Worm (Caenorhabditis elegans) whole organism, young adult: Measurements from ENCODE around the gene R02F11.12.

Source experiments
- B0019.2 ChIP-seq: fragments of 200-800 bp; sonication (Bioruptor generic); conservative IDR thresholded peaks from 2 replicates; pipeline ENCODE4 v1.3.6; 2022; ENCODE audit warnings: missing genetic modification reagents, missing genetic modification characterization, missing compliant biosample characterization
- B0035.1 ChIP-seq: sonication (generic microtip); optimal IDR thresholded peaks from 2 replicates; lab custom pipeline; 2016; ENCODE audit warnings: missing genetic modification characterization, mild to moderate bottlenecking, missing compliant biosample characterization, missing genotype, missing genetic modification reagents
- D2030.7 ChIP-seq: fragments of 200-800 bp; sonication (Bioruptor generic); IDR thresholded peaks from 2 replicates; pipeline ENCODE4 v1.3.6; 2022; ENCODE audit warnings: missing genetic modification reagents, missing genetic modification characterization, missing compliant biosample characterization
- F39B2.1 ChIP-seq: fragments of 200-800 bp; sonication (Bioruptor generic); IDR thresholded peaks from 2 replicates; pipeline ENCODE4 v1.3.6; 2022; ENCODE audit warnings: missing genetic modification reagents, missing genetic modification characterization, missing compliant biosample characterization
- F52B5.7 ChIP-seq: sonication (generic microtip); optimal IDR thresholded peaks from 2 replicates; lab custom pipeline; 2016; ENCODE audit warnings: mild to moderate bottlenecking, missing genetic modification characterization, missing compliant biosample characterization
- F57C9.4 ChIP-seq: sonication (generic microtip); optimal IDR thresholded peaks from 2 replicates; lab custom pipeline; 2017; ENCODE audit warnings: mild to moderate bottlenecking, missing genetic modification characterization, missing compliant biosample characterization
- K12H6.12 ChIP-seq: fragments of 200-800 bp; sonication (Bioruptor generic); optimal IDR thresholded peaks from 2 replicates; lab custom pipeline; 2018; ENCODE audit warnings: mild to moderate bottlenecking, missing genetic modification characterization, missing compliant biosample characterization
- T26A5.8 ChIP-seq: sonication (generic microtip); optimal IDR thresholded peaks from 2 replicates; lab custom pipeline; 2016; ENCODE audit warnings: missing genetic modification characterization, missing compliant biosample characterization
- Y53G8AR.9 ChIP-seq: fragments of 200-800 bp; sonication (Bioruptor generic); conservative IDR thresholded peaks from 2 replicates; pipeline ENCODE4 v1.3.6; 2022; ENCODE audit warnings: missing genetic modification reagents, missing genetic modification characterization, missing compliant biosample characterization
- Y95B8A.8 ChIP-seq: fragments of 200-800 bp; sonication (Bioruptor generic); IDR thresholded peaks from 2 replicates; pipeline ENCODE4 v1.3.6; 2022; ENCODE audit warnings: missing genetic modification reagents, missing genetic modification characterization, missing compliant biosample characterization
- attf-5 ChIP-seq: fragments of 200-800 bp; sonication (Bioruptor generic); optimal IDR thresholded peaks from 2 replicates; lab custom pipeline; 2018; ENCODE audit warnings: mild to moderate bottlenecking, missing genetic modification characterization, missing compliant biosample characterization
- cebp-1 ChIP-seq, 2 experiments: fragments of 200-800 bp in 1 of 2; sonication (Bioruptor generic) in 1 of 2; sonication (generic microtip) in 1 of 2; IDR thresholded peaks in 1 of 2; optimal IDR thresholded peaks in 1 of 2; 2 replicates each; pipeline versions ENCODE4 v1.3.6 to Lab custom; 2017 to 2022; ENCODE audit warnings: missing compliant biosample characterization in 2 of 2, missing genetic modification characterization in 2 of 2, mild to moderate bottlenecking in 1 of 2, missing genetic modification reagents in 1 of 2, moderate library complexity in 1 of 2
- cebp-2 ChIP-seq: fragments of 200-800 bp; sonication (Bioruptor generic); IDR thresholded peaks from 2 replicates; pipeline ENCODE4 v1.3.6; 2022; ENCODE audit warnings: missing genetic modification characterization, missing compliant biosample characterization
- ceh-27 ChIP-seq: fragments of 200-800 bp; sonication (Bioruptor generic); optimal IDR thresholded peaks from 2 replicates; lab custom pipeline; 2018; ENCODE audit warnings: mild to moderate bottlenecking, missing genetic modification characterization, moderate library complexity, missing compliant biosample characterization
- dpl-1 ChIP-seq: fragments of 150-350 bp; optimal IDR thresholded peaks from 2 replicates; lab custom pipeline; 2014; ENCODE audit warnings: missing biosample characterization, missing genetic modification reagents, missing genetic modification characterization
- egrh-3 ChIP-seq: fragments of 200-800 bp; sonication (Bioruptor generic); IDR thresholded peaks from 2 replicates; pipeline ENCODE4 v1.3.6; 2022; ENCODE audit warnings: missing genetic modification reagents, missing genetic modification characterization, missing compliant biosample characterization
- gei-17 ChIP-seq: fragments of 200-800 bp; sonication (Bioruptor generic); optimal IDR thresholded peaks from 2 replicates; lab custom pipeline; 2018; ENCODE audit warnings: mild to moderate bottlenecking, missing genetic modification characterization, missing compliant biosample characterization
- hmg-1.2 ChIP-seq: fragments of 200-800 bp; sonication (Bioruptor generic); IDR thresholded peaks from 2 replicates; pipeline ENCODE4 v1.3.6; 2022; ENCODE audit warnings: missing genetic modification reagents, missing genetic modification characterization, missing compliant biosample characterization
- hrde-1 ChIP-seq: sonication (generic microtip); optimal IDR thresholded peaks from 2 replicates; lab custom pipeline; 2016; ENCODE audit warnings: missing genetic modification characterization, mild to moderate bottlenecking, missing compliant biosample characterization, moderate library complexity, missing genotype, missing genetic modification reagents, borderline replicate concordance
- hsf-1 ChIP-seq: fragments of 200-800 bp; sonication (Bioruptor generic); IDR thresholded peaks from 2 replicates; pipeline ENCODE4 v1.3.6; 2022; ENCODE audit warnings: missing genetic modification reagents, missing genetic modification characterization, missing compliant biosample characterization
- lag-1 ChIP-seq: fragments of 200-800 bp; sonication (Bioruptor generic); IDR thresholded peaks from 2 replicates; pipeline ENCODE4 v1.3.6; 2022; ENCODE audit warnings: missing genetic modification reagents, missing genetic modification characterization, missing compliant biosample characterization
- lin-35 ChIP-seq, 3 experiments: fragments of 150-350 bp in 2 of 3; sonication (generic microtip) in 1 of 3; optimal IDR thresholded peaks; 2 replicates each; lab custom pipeline; 2014 to 2018; ENCODE audit warnings: missing biosample characterization in 3 of 3, missing genetic modification characterization in 3 of 3, missing genetic modification reagents in 3 of 3
- lir-1 ChIP-seq: fragments of 200-800 bp; sonication (Bioruptor generic); conservative IDR thresholded peaks from 2 replicates; pipeline ENCODE4 v1.3.6; 2022; ENCODE audit warnings: missing genetic modification reagents, missing genetic modification characterization, missing compliant biosample characterization
- madf-10 ChIP-seq: sonication (generic microtip); optimal IDR thresholded peaks from 2 replicates; lab custom pipeline; 2016; ENCODE audit warnings: mild to moderate bottlenecking, missing genetic modification characterization, missing compliant biosample characterization
- madf-6 ChIP-seq: fragments of 200-800 bp; sonication (Bioruptor generic); IDR thresholded peaks from 2 replicates; pipeline ENCODE4 v1.3.6; 2022; ENCODE audit warnings: missing genetic modification reagents, missing genetic modification characterization, missing compliant biosample characterization
- madf-8 ChIP-seq: fragments of 200-800 bp; sonication (Bioruptor generic); conservative IDR thresholded peaks from 2 replicates; pipeline ENCODE4 v1.3.6; 2022; ENCODE audit warnings: missing genetic modification reagents, missing genetic modification characterization, missing compliant biosample characterization
- mcd-1 ChIP-seq: fragments of 200-800 bp; sonication (Bioruptor generic); IDR thresholded peaks from 2 replicates; pipeline ENCODE4 v1.3.6; 2022; ENCODE audit warnings: missing genetic modification reagents, missing genetic modification characterization, missing compliant biosample characterization
- mel-28 ChIP-seq: sonication (generic microtip); optimal IDR thresholded peaks from 2 replicates; lab custom pipeline; 2016; ENCODE audit warnings: borderline replicate concordance, mild to moderate bottlenecking, missing genetic modification characterization, missing compliant biosample characterization
- nfyb-1 ChIP-seq: fragments of 200-800 bp; sonication (Bioruptor generic); IDR thresholded peaks from 2 replicates; pipeline ENCODE4 v1.3.6; 2022; ENCODE audit warnings: missing genetic modification reagents, missing genetic modification characterization, missing compliant biosample characterization
- rec-8 ChIP-seq, 2 experiments: sonication (generic microtip); optimal IDR thresholded peaks; 2 replicates each; lab custom pipeline; 2016; ENCODE audit warnings: mild to moderate bottlenecking in 2 of 2, missing genetic modification characterization in 2 of 2, missing genetic modification reagents in 2 of 2, missing genotype in 2 of 2, missing biosample characterization in 1 of 2, missing compliant biosample characterization in 1 of 2, moderate library complexity in 1 of 2
- snpc-4 ChIP-seq, 5 experiments: fragments of 150-350 bp in 1 of 5; sonication (generic microtip) in 4 of 5; optimal IDR thresholded peaks; 2 replicates each; lab custom pipeline; 2014 to 2018; ENCODE audit warnings: missing genetic modification characterization in 5 of 5, missing biosample characterization in 3 of 5, antibody characterized with exemption in 2 of 5, mild to moderate bottlenecking in 2 of 5, missing compliant biosample characterization in 2 of 5, missing genotype in 2 of 5, moderate library complexity in 2 of 5, missing genetic modification reagents in 1 of 5
- tbp1 ChIP-seq: fragments of 200-800 bp; sonication (Bioruptor generic); optimal IDR thresholded peaks from 2 replicates; lab custom pipeline; 2018; ENCODE audit warnings: mild to moderate bottlenecking, missing genetic modification characterization, missing compliant biosample characterization
- zfh-2 ChIP-seq: fragments of 200-800 bp; sonication (Bioruptor generic); conservative IDR thresholded peaks from 2 replicates; pipeline ENCODE4 v1.3.6; 2022; ENCODE audit warnings: missing genetic modification reagents, missing genetic modification characterization, missing compliant biosample characterization
- ztf-22 ChIP-seq: fragments of 200-800 bp; sonication (Bioruptor generic); optimal IDR thresholded peaks from 2 replicates; lab custom pipeline; 2018; ENCODE audit warnings: mild to moderate bottlenecking, missing genetic modification characterization, moderate library complexity, missing compliant biosample characterization
- ztf-25 ChIP-seq: fragments of 200-800 bp; sonication (Bioruptor generic); IDR thresholded peaks from 2 replicates; pipeline ENCODE4 v1.3.6; 2022; ENCODE audit warnings: missing genetic modification reagents, missing genetic modification characterization, missing compliant biosample characterization
- ztf-6 ChIP-seq: fragments of 200-800 bp; sonication (Bioruptor generic); IDR thresholded peaks from 2 replicates; pipeline ENCODE4 v1.3.6; 2022; ENCODE audit warnings: missing genetic modification reagents, missing genetic modification characterization, missing compliant biosample characterization

R02F11.12 gene

DNA sequence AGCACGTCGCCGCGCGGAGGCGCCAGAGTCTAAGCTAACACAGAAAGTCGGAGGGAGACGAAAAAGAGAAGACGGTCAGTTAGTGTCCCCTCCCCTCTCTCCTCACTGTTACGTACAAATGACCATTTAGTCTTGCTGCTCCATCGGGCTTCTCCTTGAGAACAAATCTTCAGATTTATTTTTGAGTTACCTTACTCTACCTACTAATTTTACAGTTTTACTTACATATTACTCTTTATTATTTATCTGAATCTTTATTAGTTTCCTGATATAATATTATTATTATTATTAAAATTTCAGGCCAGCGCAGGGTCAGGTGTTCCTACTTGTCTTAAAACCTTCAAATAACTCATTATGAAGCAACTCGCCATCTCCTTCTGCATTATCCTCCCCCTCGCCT is 10.3 kb downstream of the R02F11.12 start, which contains the start of gene R02F11.1:
Gene R02F11.1 (plus strand): TSS at position 301 of the 400 bp plus-strand sequence.
- TF ChIP-seq nfyb-1 (GFP tag; lab: Robert Waterston, UW): no peak
- TF ChIP-seq K12H6.12: no peak
- no peak for TF ChIP-seq cebp-2 (GFP tag; lab: Robert Waterston, UW)
- no peak for TF ChIP-seq hrde-1
- no peak for TF ChIP-seq lag-1
- TF ChIP-seq hsf-1 (GFP tag; lab: Robert Waterston, UW): 0 out of 2 replicates have a peak, but pooled peaks have one; percentile 22
- TF ChIP-seq, all 124 proteins: peak for 1

DNA sequence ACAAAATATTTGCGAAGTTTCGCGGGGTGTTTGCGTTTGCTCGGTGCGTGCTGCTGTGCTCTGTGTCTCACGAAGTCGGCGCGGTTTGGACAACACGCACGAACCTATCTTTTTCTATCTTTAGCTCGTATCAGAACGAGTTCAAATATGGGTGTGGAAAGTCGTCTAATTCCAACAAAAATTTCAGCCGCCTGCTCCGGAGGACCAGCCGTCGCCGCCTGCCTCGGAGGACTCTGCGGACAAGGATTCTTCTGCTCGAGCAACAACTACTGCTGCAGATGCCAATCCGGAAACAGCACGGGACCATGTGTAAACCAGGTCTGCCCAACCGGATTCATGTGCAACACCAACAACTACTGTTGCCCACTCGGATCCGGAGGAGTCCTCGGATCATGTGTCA is 11.5 kb downstream of the R02F11.12 start:
- TF ChIP-seq D2030.7 (GFP tag; lab: Robert Waterston, UW) (no peak), ztf-22 (no peak), zfh-2 (GFP tag; lab: Robert Waterston, UW) (peak; percentile 71), ztf-25 (GFP tag; lab: Robert Waterston, UW) (0 out of 2 replicates have a peak, but pooled peaks have one; percentile 10), Y95B8A.8 (GFP tag; lab: Robert Waterston, UW) (no peak)

DNA sequence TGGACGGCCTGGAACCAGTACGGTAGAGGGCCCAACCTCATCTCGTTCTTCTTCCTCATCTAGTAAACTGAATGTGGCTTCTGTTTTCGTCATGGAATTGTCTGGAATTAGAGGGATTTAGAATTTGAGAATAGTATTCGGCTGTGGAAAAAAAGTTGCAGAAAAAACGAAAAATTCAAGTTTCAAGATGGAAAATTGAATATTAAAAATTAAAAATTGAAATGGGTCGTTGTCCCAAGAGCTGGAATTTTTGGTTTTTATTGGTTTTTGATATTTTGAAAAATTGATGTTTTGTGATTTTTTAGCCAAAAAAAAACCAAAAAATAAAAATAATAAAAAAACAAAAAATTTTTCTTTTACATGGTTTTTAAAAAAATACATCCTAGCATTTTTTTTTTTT is 15.4 kb downstream of the R02F11.12 start, which contains the start of gene R02F11.3:
Gene R02F11.3 (minus strand): TSS at position 101 of the 400 bp plus-strand sequence.
- TF ChIP-seq B0035.1 (no peak), ztf-25 (GFP tag; lab: Robert Waterston, UW) (no peak), madf-10 (tag; lab: Kevin White, UChicago) (no peak), mel-28 (tag; lab: Kevin White, UChicago) (no peak), T26A5.8 (tag; lab: Kevin White, UChicago) (no peak), B0019.2 (no peak), F39B2.1 (GFP tag; lab: Robert Waterston, UW) (no peak), lir-1 (no peak), ztf-6 (no peak), D2030.7 (GFP tag; lab: Robert Waterston, UW) (no peak), zfh-2 (GFP tag; lab: Robert Waterston, UW) (no peak), rec-8 (tag; optimal IDR thresholded peaks at IDR 0.05; lab: Kevin White, UChicago) (no peak), Y53G8AR.9 (GFP tag; lab: Robert Waterston, UW) (no peak), hmg-1.2 (no peak)

DNA sequence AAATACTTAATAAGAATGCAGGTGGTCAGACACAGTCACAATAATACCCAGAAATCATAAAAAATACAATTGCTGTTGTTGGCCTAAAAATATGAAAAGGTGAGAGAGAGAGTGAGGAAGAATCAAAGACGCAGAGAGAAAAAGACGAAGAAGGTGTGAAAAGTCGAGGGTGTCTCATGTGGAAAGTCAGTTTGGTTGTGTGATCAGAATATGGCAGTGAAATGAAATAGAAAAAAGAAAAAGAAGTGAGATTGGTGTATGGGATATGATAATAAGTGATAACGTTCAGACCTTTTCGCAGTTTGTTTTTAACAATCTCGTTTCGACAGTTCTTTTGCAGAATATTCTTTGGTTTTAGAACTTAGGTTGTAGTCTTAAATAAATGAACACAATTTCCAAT is 16.4 kb downstream of the R02F11.12 start:
- TF ChIP-seq hmg-1.2 (peak; percentile 28; the same call in 1 of the 2 replicates), tbp1 (no peak)

DNA sequence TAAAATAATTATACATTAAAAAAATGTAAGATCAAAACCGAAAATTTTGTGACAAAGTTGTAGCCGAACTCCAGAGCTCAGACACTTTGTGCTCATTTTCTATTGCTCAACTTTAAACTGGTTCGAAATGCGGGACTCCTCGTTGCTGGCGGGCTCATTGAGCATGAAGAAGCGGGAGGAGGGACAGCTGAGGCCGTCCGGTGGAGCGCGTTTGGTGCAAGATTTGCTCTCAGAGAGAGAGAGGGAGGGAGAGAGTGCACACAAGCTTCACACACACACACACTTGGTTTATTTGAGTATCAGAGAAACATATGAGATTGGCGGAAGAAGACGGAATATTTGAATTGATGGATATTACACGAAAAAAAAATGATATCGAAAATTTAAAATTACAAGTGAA is 20.2 kb downstream of the R02F11.12 start:
- TF ChIP-seq gei-17 (GFP tag; lab: Kevin White, UChicago) (no peak), lin-35 (GFP tag; optimal IDR thresholded peaks at IDR 0.05; lab: Kevin White, UChicago) (peak in 1 of 3 experiments; percentile 5), F52B5.7 (tag; lab: Kevin White, UChicago) (no peak), madf-6 (GFP tag; lab: Robert Waterston, UW) (0 out of 2 replicates have a peak, but pooled peaks have one; percentile 36), egrh-3 (GFP tag; lab: Robert Waterston, UW) (peak; percentile 54; the same call in 1 of the 2 replicates), madf-8 (GFP tag; lab: Robert Waterston, UW) (0 out of 2 replicates have a peak, but pooled peaks have one; percentile 21), attf-5 (peak; percentile 12), dpl-1 (GFP tag; lab: Kevin White, UChicago) (peak; percentile 5), ceh-27 (GFP tag; lab: Kevin White, UChicago) (peak; percentile 5), cebp-1 (GFP tag; IDR thresholded peaks at IDR 0.05; lab: Robert Waterston, UW) (no peak), cebp-1 (tag; optimal IDR thresholded peaks at IDR 0.05; lab: Kevin White, UChicago) (peak; percentile 3), zfh-2 (GFP tag; lab: Robert Waterston, UW) (peak; percentile 89), F57C9.4 (tag; lab: Kevin White, UChicago) (no peak), mcd-1 (peak; percentile 60), snpc-4 (GFP tag; optimal IDR thresholded peaks at IDR 0.05; lab: Kevin White, UChicago) (no peak), snpc-4 (tag; optimal IDR thresholded peaks at IDR 0.05; lab: Kevin White, UChicago) (no peak)
- TF ChIP-seq, all 124 proteins: peak for 10
